Worm (Caenorhabditis elegans) whole organism, L4/young adult: ENCODE data around the gene clec-124.

ENCODE experiments used
- W03F9.2 ChIP-seq: fragments of 150-350 bp; optimal IDR thresholded peaks from 2 replicates; lab custom pipeline; 2014; ENCODE audit warnings: missing biosample characterization, missing genetic modification characterization
- dao-5 ChIP-seq: sonication (generic microtip); optimal IDR thresholded peaks from 2 replicates; lab custom pipeline; 2016; ENCODE audit warnings: missing genotype, missing genetic modification characterization, moderate library complexity, missing compliant biosample characterization
- him-1 ChIP-seq: sonication (generic microtip); optimal IDR thresholded peaks from 2 replicates; lab custom pipeline; 2016; ENCODE audit warnings: missing genotype, missing genetic modification reagents, missing genetic modification characterization, missing compliant biosample characterization

DNA sequence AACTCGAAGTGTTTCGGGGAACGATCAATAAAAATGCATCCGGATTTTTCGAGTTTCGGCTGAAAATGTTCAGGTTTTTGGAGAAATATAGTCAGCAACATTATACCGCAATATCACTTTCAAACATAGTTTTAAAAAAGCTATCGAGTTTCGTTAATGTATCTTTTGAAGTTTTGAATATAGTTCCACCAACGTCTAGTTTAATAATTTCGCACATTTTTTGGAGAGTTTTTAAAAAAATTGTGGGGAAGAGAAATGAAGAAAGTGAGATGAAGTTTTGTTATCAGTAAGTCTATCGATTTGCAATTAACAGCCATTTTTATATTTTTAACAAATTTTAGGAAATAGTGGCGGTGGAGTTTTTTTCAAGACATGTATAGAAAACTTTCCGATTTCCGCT is 23.7 kb upstream of the clec-124 start, which contains the start of gene ZC239.17:
- TF ChIP-seq him-1 (tag; lab: Kevin White, UChicago) (no peak), dao-5 (no peak), W03F9.2 (tag; lab: Kevin White, UChicago) (no peak)
